Worm (Caenorhabditis elegans): ENCODE measurements around the gene rnr-2.
A peak's percentile ranks its signal among the peaks of the same experiment; 100 is the strongest.

The rnr-2 gene

ce11 chrIII:4063724-4064123 is 31.0 kb downstream of the rnr-2 start (continued):
- no peak for TF ChIP-seq nhr-237 (tag; optimal IDR thresholded peaks at IDR 0.05)
- TF ChIP-seq nhr-71 (tag; optimal IDR thresholded peaks at IDR 0.05) = peak; percentile 49
- TF ChIP-seq ceh-82 (tag; optimal IDR thresholded peaks at IDR 0.05) = peak in 2 of 3 experiments; percentile 32 to 87
- peak; percentile 49 for TF ChIP-seq snu-23 (GFP tag; optimal IDR thresholded peaks at IDR 0.05)
- TF ChIP-seq efl-1 (optimal IDR thresholded peaks at IDR 0.05) = peak; percentile 22 to 24
- no peak for TF ChIP-seq efl-1 (GFP tag; optimal IDR thresholded peaks at IDR 0.05 in 1 of 2)

DNA sequence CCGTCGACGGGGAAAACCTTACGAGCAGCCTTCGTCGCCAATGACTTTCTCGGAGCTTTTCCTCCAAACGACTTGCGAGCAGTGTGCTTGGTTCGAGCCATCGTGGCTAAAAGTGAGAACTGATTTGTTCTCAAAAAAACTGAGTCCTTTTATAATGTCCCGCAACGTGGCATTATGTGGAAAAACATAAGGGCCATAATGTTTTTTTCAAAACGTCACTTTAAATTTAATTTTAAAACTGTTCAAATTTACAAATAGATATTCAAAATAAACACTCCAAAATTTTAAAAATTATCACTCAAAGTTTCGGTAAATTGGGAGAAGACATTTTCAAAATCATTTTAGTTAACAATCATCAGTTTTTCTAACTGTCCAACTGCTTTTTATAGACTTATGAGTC is 34.7 kb downstream of the rnr-2 start, which contains the start of gene his-70:
Gene his-70 (minus strand): TSS at position 101 of the 400 bp plus-strand sequence.
- TF ChIP-seq fos-1 (tag; optimal IDR thresholded peaks at IDR 0.05) (no peak), efl-3 (GFP tag; optimal IDR thresholded peaks at IDR 0.05) (no peak), mep-1 (tag; optimal IDR thresholded peaks at IDR 0.05) (no peak), swsn-7 (tag; optimal IDR thresholded peaks at IDR 0.05) (no peak), ets-5 (GFP tag; IDR thresholded peaks at IDR 0.05) (no peak), nhr-71 (tag; optimal IDR thresholded peaks at IDR 0.05) (no peak), nhr-47 (tag; optimal IDR thresholded peaks at IDR 0.05) (no peak), lir-3 (tag; optimal IDR thresholded peaks at IDR 0.05; ENCODE audit: poor library complexity) (no peak), alr-1 (tag; optimal IDR thresholded peaks at IDR 0.05; ENCODE audit: borderline replicate concordance) (no peak), efl-1 (optimal IDR thresholded peaks at IDR 0.05) (no peak), efl-1 (GFP tag; optimal IDR thresholded peaks at IDR 0.05 in 1 of 2) (no peak), unc-62 (GFP tag; optimal IDR thresholded peaks at IDR 0.05) (no peak), tlp-1 (tag; optimal IDR thresholded peaks at IDR 0.05) (no peak), mdl-1 (tag; optimal IDR thresholded peaks at IDR 0.05) (no peak), egl-13 (tag; optimal IDR thresholded peaks at IDR 0.05) (no peak)

ce11 chrIII:4058643-4059042 is 36.1 kb downstream of the rnr-2 start, which contains the start of gene his-69:
his-69 (minus strand) TSS chrIII:4058743.
- no peak for TF ChIP-seq nhr-28 (tag; optimal IDR thresholded peaks at IDR 0.05)
- TF ChIP-seq lir-3 (tag; optimal IDR thresholded peaks at IDR 0.05; ENCODE audit: poor library complexity) = no peak
- no peak for TF ChIP-seq lin-14 (GFP tag; optimal IDR thresholded peaks at IDR 0.05)
- no peak for TF ChIP-seq fkh-8 (tag; optimal IDR thresholded peaks at IDR 0.05)
- no peak for TF ChIP-seq nhr-19 (GFP tag; conservative IDR thresholded peaks at IDR 0.05)
- no peak for TF ChIP-seq egl-13 (tag; optimal IDR thresholded peaks at IDR 0.05)
- no peak for TF ChIP-seq pag-3 (tag; optimal IDR thresholded peaks at IDR 0.05; ENCODE audit: borderline replicate concordance, insufficient read depth)
- no peak for TF ChIP-seq ama-1 (optimal IDR thresholded peaks at IDR 0.05)
- TF ChIP-seq vab-15 (tag; optimal IDR thresholded peaks at IDR 0.05) = no peak
- no peak for TF ChIP-seq nhr-85 (tag)
- TF ChIP-seq pax-3 (tag; optimal IDR thresholded peaks at IDR 0.05) = no peak
- TF ChIP-seq jun-1 (tag; optimal IDR thresholded peaks at IDR 0.05) = no peak

- TF ChIP-seq sox-4 (tag; optimal IDR thresholded peaks at IDR 0.05) (no peak), ceh-82 (tag; optimal IDR thresholded peaks at IDR 0.05) (no peak), irx-1 (tag; optimal IDR thresholded peaks at IDR 0.05) (no peak), nhr-28 (tag; optimal IDR thresholded peaks at IDR 0.05) (no peak), nhr-11 (tag; optimal IDR thresholded peaks at IDR 0.05) (no peak), zag-1 (tag; optimal IDR thresholded peaks at IDR 0.05) (no peak), lir-3 (tag; optimal IDR thresholded peaks at IDR 0.05; ENCODE audit: poor library complexity) (no peak), isw-1 (GFP tag; IDR thresholded peaks at IDR 0.05) (no peak), egl-13 (tag; optimal IDR thresholded peaks at IDR 0.05) (no peak), nhr-20 (tag; optimal IDR thresholded peaks at IDR 0.05) (no peak), nhr-47 (tag; optimal IDR thresholded peaks at IDR 0.05) (peak; percentile 18), rnt-1 (tag; optimal IDR thresholded peaks at IDR 0.05) (no peak), hpl-2 (GFP tag; optimal IDR thresholded peaks at IDR 0.05) (no peak), nhr-237 (tag; optimal IDR thresholded peaks at IDR 0.05) (no peak), snpc-4 (tag; optimal IDR thresholded peaks at IDR 0.05) (no peak), aha-1 (tag; optimal IDR thresholded peaks at IDR 0.05) (no peak), xbp-1 (tag; optimal IDR thresholded peaks at IDR 0.05) (peak; percentile 16), blmp-1 (tag; optimal IDR thresholded peaks at IDR 0.05) (no peak), fos-1 (tag; optimal IDR thresholded peaks at IDR 0.05) (no peak), ets-5 (GFP tag; IDR thresholded peaks at IDR 0.05) (no peak), lin-39 (tag; optimal IDR thresholded peaks at IDR 0.05) (no peak), zip-4 (GFP tag; optimal IDR thresholded peaks at IDR 0.05) (no peak), nhr-85 (tag) (no peak), C34B4.2 (tag; optimal IDR thresholded peaks at IDR 0.05) (no peak), swsn-7 (tag; optimal IDR thresholded peaks at IDR 0.05) (no peak), ces-1 (GFP tag; optimal IDR thresholded peaks at IDR 0.05) (no peak), C04F5.9 (tag; optimal IDR thresholded peaks at IDR 0.05) (no peak), snu-23 (GFP tag; optimal IDR thresholded peaks at IDR 0.05) (no peak), lin-14 (GFP tag; optimal IDR thresholded peaks at IDR 0.05) (no peak), fkh-4 (tag; optimal IDR thresholded peaks at IDR 0.05; ENCODE audit: borderline replicate concordance) (no peak), dsc-1 (tag; optimal IDR thresholded peaks at IDR 0.05) (no peak)
Observed at ce11 chrIII:4057894-4058293, 36.8 kb downstream of the rnr-2 start, which contains the start of gene rcq-5. rcq-5 (minus strand) TSS chrIII:4057976.

Data from whole organism, L1 larva.